Worm (Caenorhabditis elegans) whole organism, L1 larva: ENCODE measurements around the gene hlh-34.
A peak's percentile ranks its signal among the peaks of the same experiment; 100 is the strongest.

Source experiments
- Y116A8C.19 ChIP-seq: sonication (generic microtip); optimal IDR thresholded peaks from 2 replicates; lab custom pipeline; 2016; ENCODE audit warnings: missing compliant biosample characterization, missing genetic modification characterization, borderline replicate concordance
- alr-1 ChIP-seq: fragments of 200-800 bp; sonication (Bioruptor generic); optimal IDR thresholded peaks from 2 replicates; lab custom pipeline; 2018; ENCODE audit warnings: borderline replicate concordance, mild to moderate bottlenecking, missing genetic modification characterization, missing compliant biosample characterization
- blmp-1 ChIP-seq: fragments of 150-350 bp; optimal IDR thresholded peaks from 2 replicates; lab custom pipeline; 2014; ENCODE audit warnings: missing biosample characterization, missing genetic modification characterization
- ceh-63 ChIP-seq: fragments of 200-800 bp; sonication (Bioruptor generic); optimal IDR thresholded peaks from 2 replicates; lab custom pipeline; 2018; ENCODE audit warnings: mild to moderate bottlenecking, missing genetic modification characterization, missing compliant biosample characterization
- ceh-90 ChIP-seq: sonication (generic microtip); optimal IDR thresholded peaks from 2 replicates; lab custom pipeline; 2016; ENCODE audit warnings: missing genetic modification characterization, missing compliant biosample characterization
- ces-1 ChIP-seq: fragments of 150-350 bp; optimal IDR thresholded peaks from 2 replicates; lab custom pipeline; 2014; ENCODE audit warnings: missing biosample characterization, missing genetic modification reagents, missing genetic modification characterization
- efl-1 ChIP-seq, 4 experiments: fragments of 150-350 bp; optimal IDR thresholded peaks in 3 of 4; peaks in 1 of 4; 1 replicate in 1 of 4; 2 replicates in 3 of 4; lab custom pipeline; 2014; ENCODE audit warnings: missing biosample characterization in 2 of 4, missing genetic modification characterization in 2 of 4, missing genetic modification reagents in 2 of 4
- egl-13 ChIP-seq: sonication (generic microtip); optimal IDR thresholded peaks from 2 replicates; lab custom pipeline; 2016; ENCODE audit warnings: missing genotype, missing genetic modification reagents, missing genetic modification characterization, missing compliant biosample characterization
- elt-2 ChIP-seq: sonication (generic microtip); optimal IDR thresholded peaks from 2 replicates; lab custom pipeline; 2016; ENCODE audit warnings: missing genetic modification characterization, mild to moderate bottlenecking, inconsistent platforms, missing compliant biosample characterization, missing genetic modification reagents
- fkh-10 ChIP-seq: sonication (generic microtip); optimal IDR thresholded peaks from 2 replicates; lab custom pipeline; 2017; ENCODE audit warnings: missing biosample characterization, missing genetic modification reagents, missing genetic modification characterization
- fkh-4 ChIP-seq: sonication (generic microtip); optimal IDR thresholded peaks from 2 replicates; lab custom pipeline; 2016; ENCODE audit warnings: missing compliant biosample characterization, missing genetic modification characterization, borderline replicate concordance
- fkh-8 ChIP-seq: sonication (generic microtip); optimal IDR thresholded peaks from 2 replicates; lab custom pipeline; 2016; ENCODE audit warnings: mild to moderate bottlenecking, missing genetic modification characterization, missing compliant biosample characterization
- hlh-17 ChIP-seq: fragments of 200-800 bp; sonication (Bioruptor generic); optimal IDR thresholded peaks from 2 replicates; lab custom pipeline; 2018; ENCODE audit warnings: missing genetic modification characterization, mild to moderate bottlenecking, missing compliant biosample characterization, moderate library complexity, borderline replicate concordance
- isw-1 ChIP-seq: fragments of 200-800 bp; sonication (Bioruptor generic); IDR thresholded peaks from 2 replicates; pipeline ENCODE4 v1.3.6; 2022; ENCODE audit warnings: missing genetic modification characterization, missing compliant biosample characterization
- lin-13 ChIP-seq: fragments of 150-350 bp; optimal IDR thresholded peaks from 2 replicates; lab custom pipeline; 2014; ENCODE audit warnings: missing biosample characterization, missing genetic modification reagents, missing genetic modification characterization
- lin-14 ChIP-seq: fragments of 200-800 bp; sonication (Bioruptor generic); optimal IDR thresholded peaks from 2 replicates; lab custom pipeline; 2018; ENCODE audit warnings: mild to moderate bottlenecking, missing genetic modification characterization, moderate library complexity, missing compliant biosample characterization
- lin-35 ChIP-seq, 2 experiments: fragments of 150-350 bp; optimal IDR thresholded peaks; 2 replicates each; lab custom pipeline; 2014; ENCODE audit warnings: missing biosample characterization in 2 of 2, missing genetic modification characterization in 2 of 2, missing genetic modification reagents in 2 of 2
- lir-3 ChIP-seq: sonication (generic microtip); optimal IDR thresholded peaks from 2 replicates; lab custom pipeline; 2016; ENCODE audit warnings: mild to moderate bottlenecking, missing genetic modification characterization, moderate library complexity, missing compliant biosample characterization; ENCODE audit not compliant: poor library complexity
- mab-9 ChIP-seq: fragments of 200-800 bp; sonication (Bioruptor generic); IDR thresholded peaks from 2 replicates; pipeline ENCODE4 v1.3.6; 2022; ENCODE audit warnings: missing genetic modification reagents, missing genetic modification characterization, missing compliant biosample characterization
- mef-2 ChIP-seq: fragments of 150-350 bp; optimal IDR thresholded peaks from 2 replicates; lab custom pipeline; 2014; ENCODE audit warnings: missing biosample characterization, missing genetic modification characterization
- nhr-237 ChIP-seq: fragments of 150-350 bp; optimal IDR thresholded peaks from 2 replicates; lab custom pipeline; 2014; ENCODE audit warnings: missing biosample characterization, missing genetic modification characterization
- nhr-47 ChIP-seq: sonication (generic microtip); optimal IDR thresholded peaks from 2 replicates; lab custom pipeline; 2016; ENCODE audit warnings: mild to moderate bottlenecking, missing genetic modification characterization, moderate library complexity, missing compliant biosample characterization
- nhr-71 ChIP-seq: sonication (generic microtip); optimal IDR thresholded peaks from 2 replicates; lab custom pipeline; 2016; ENCODE audit warnings: mild to moderate bottlenecking, missing genetic modification characterization, moderate library complexity, missing compliant biosample characterization
- pax-3 ChIP-seq: fragments of 200-800 bp; sonication (Bioruptor generic); optimal IDR thresholded peaks from 2 replicates; lab custom pipeline; 2018; ENCODE audit warnings: mild to moderate bottlenecking, missing genetic modification characterization, moderate library complexity, missing compliant biosample characterization
- rnt-1 ChIP-seq: sonication (generic microtip); optimal IDR thresholded peaks from 2 replicates; lab custom pipeline; 2016; ENCODE audit warnings: mild to moderate bottlenecking, missing genetic modification characterization, moderate library complexity, missing compliant biosample characterization
- sox-4 ChIP-seq: sonication (generic microtip); optimal IDR thresholded peaks from 2 replicates; lab custom pipeline; 2016; ENCODE audit warnings: missing genetic modification characterization, missing compliant biosample characterization
- tbx-2 ChIP-seq: sonication (generic microtip); optimal IDR thresholded peaks from 2 replicates; lab custom pipeline; 2016; ENCODE audit warnings: missing genetic modification characterization, missing compliant biosample characterization
- unc-98 ChIP-seq: fragments of 200-800 bp; sonication (Bioruptor generic); IDR thresholded peaks from 2 replicates; pipeline ENCODE4 v1.3.6; 2022; ENCODE audit warnings: missing genetic modification characterization, missing compliant biosample characterization
- zip-4 ChIP-seq: fragments of 200-800 bp; sonication (Bioruptor generic); optimal IDR thresholded peaks from 2 replicates; lab custom pipeline; 2018; ENCODE audit warnings: mild to moderate bottlenecking, missing genetic modification characterization, moderate library complexity, missing compliant biosample characterization

hlh-34 gene

ce11 chrV:13694103-13694502, 13.1 kb downstream of the hlh-34 start:
- TF ChIP-seq efl-1 (optimal IDR thresholded peaks at IDR 0.05; lab: Kevin White, UChicago) (no peak), efl-1 (GFP tag; optimal IDR thresholded peaks at IDR 0.05 in 1 of 2; lab: Kevin White, UChicago) (peak in 1 of 2 experiments; percentile 91), lin-13 (GFP tag; lab: Kevin White, UChicago) (no peak)

DNA sequence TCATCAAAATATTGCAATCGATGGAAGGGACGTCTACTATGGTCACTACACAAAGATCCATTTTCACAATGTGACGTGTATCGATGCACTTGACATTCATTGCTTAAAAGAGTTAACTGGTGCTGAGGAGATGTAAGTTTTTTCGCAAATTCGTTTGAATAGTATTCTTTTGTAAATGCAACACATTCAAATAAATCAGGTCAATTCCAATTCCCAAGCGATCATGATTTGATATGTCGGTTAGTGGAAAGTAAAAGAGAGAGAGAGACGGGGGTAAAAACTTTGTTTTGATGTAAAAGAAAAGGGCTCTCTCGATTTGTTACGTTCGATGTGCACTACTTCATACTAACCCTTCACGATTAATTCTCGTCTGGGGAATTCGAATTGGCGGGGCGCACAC, 16.9 kb downstream of the hlh-34 start:
- TF ChIP-seq nhr-47 (tag; lab: Kevin White, UChicago) (no peak), blmp-1 (tag; lab: Kevin White, UChicago) (no peak), ceh-63 (GFP tag; lab: Kevin White, UChicago) (no peak), hlh-17 (GFP tag; lab: Kevin White, UChicago) (no peak), lin-14 (GFP tag; lab: Kevin White, UChicago) (peak; percentile 8), alr-1 (tag; lab: Kevin White, UChicago) (no peak), nhr-237 (tag; lab: Kevin White, UChicago) (no peak), mab-9 (no peak)

- TF ChIP-seq Y116A8C.19 (tag; lab: Kevin White, UChicago) (no peak), rnt-1 (tag; lab: Kevin White, UChicago) (no peak), lin-13 (GFP tag; lab: Kevin White, UChicago) (no peak)
- TF ChIP-seq, all 84 proteins: peak for 0
These were observed 17.6 kb downstream of the hlh-34 start, which contains the start of gene T01D3.1 for ce11 chrV:13689592-13689991. Gene T01D3.1, plus strand, starts transcription at chrV:13689892.

DNA sequence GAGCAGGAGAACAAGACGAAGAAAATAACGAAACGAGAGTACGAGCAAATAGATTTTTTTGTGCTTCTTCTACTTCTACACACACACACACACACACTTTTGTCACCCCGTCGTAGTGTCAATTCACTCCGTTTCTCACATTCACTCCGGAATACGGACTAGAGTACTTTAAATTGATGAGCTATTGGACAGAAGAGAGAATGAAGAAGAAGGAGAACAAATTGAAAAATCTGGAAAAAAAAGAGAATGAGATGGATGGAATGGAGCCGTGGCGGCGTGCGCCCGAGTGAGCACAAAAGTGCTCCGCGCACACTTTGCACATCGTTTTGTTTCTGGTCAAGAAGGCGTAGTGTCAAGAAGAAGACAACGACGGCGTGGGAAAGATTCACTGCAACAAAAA, 19.7 kb downstream of the hlh-34 start:
- TF ChIP-seq tbx-2 (no peak), lin-35 (GFP tag; optimal IDR thresholded peaks at IDR 0.05; lab: Kevin White, UChicago) (no peak), fkh-8 (no peak), zip-4 (GFP tag; lab: Kevin White, UChicago) (no peak)
- TF ChIP-seq, all 84 proteins: peak for 0

DNA sequence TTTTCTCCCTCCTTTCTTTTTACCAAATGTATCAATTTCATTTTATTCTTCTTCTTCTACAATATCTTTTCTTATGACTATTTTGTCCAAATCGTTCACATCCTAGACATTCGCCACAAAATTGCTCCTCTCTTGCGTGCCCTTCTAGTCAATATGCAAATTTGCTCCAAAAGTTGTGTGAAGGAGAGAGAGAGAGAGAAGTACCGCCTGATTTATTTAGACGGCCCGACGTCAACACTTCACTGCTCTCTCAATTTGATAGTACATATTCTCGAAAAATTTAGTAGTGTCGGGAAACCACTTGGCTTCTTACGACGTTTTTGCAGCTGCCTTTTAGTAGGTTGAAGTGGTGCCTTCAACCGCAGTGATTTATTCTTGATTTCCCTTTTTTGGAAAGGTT, 20.7 kb downstream of the hlh-34 start:
- TF ChIP-seq lir-3 (tag; lab: Kevin White, UChicago), result no peak
- no peak for TF ChIP-seq mef-2 (tag; lab: Kevin White, UChicago)
- TF ChIP-seq nhr-237 (tag; lab: Kevin White, UChicago), result no peak
- TF ChIP-seq elt-2, result no peak
- peak; percentile 51 for TF ChIP-seq lin-14 (GFP tag; lab: Kevin White, UChicago)
- TF ChIP-seq sox-4 (tag; lab: Kevin White, UChicago), result no peak
- TF ChIP-seq isw-1 (GFP tag; lab: Robert Waterston, UW), result no peak
- TF ChIP-seq, all 84 proteins: peak for 1

- peak; percentile 47 for TF ChIP-seq lin-14 (GFP tag; lab: Kevin White, UChicago)
- TF ChIP-seq egl-13, result no peak
- TF ChIP-seq sox-4 (tag; lab: Kevin White, UChicago), result no peak
- TF ChIP-seq unc-98 (GFP tag; lab: Robert Waterston, UW), result no peak
- no peak for TF ChIP-seq fkh-4 (tag; lab: Kevin White, UChicago)
- peak; percentile 12; the same call in 1 of the 2 replicates for TF ChIP-seq mab-9
- TF ChIP-seq fkh-10 (GFP tag; lab: Kevin White, UChicago), result peak; percentile 82
- TF ChIP-seq ces-1 (GFP tag; lab: Kevin White, UChicago), result no peak
- no peak for TF ChIP-seq ceh-90 (tag; lab: Kevin White, UChicago)
- TF ChIP-seq efl-1 (optimal IDR thresholded peaks at IDR 0.05; lab: Kevin White, UChicago), result no peak
- TF ChIP-seq efl-1 (GFP tag; optimal IDR thresholded peaks at IDR 0.05 in 1 of 2; lab: Kevin White, UChicago), result peak in 1 of 2 experiments; percentile 78
- TF ChIP-seq pax-3 (tag; lab: Kevin White, UChicago), result no peak
- TF ChIP-seq nhr-71 (tag; lab: Kevin White, UChicago), result peak; percentile 2
These were observed 25.8 kb downstream of the hlh-34 start for ce11 chrV:13681445-13681844.
